Worm (Caenorhabditis elegans): ENCODE measurements around the gene C35D6.3.

ce11 chrIV:16323373-16323772 is 23.2 kb upstream of the C35D6.3 start, which contains the start of gene srz-104:
- TF ChIP-seq ceh-82 (tag; optimal IDR thresholded peaks at IDR 0.05) (no peak), F26F4.8 (GFP tag; conservative IDR thresholded peaks at IDR 0.05) (no peak), snpc-4 (tag; optimal IDR thresholded peaks at IDR 0.05) (no peak), lin-13 (GFP tag; optimal IDR thresholded peaks at IDR 0.05) (no peak), nhr-11 (tag; optimal IDR thresholded peaks at IDR 0.05) (no peak), snpc-1.2 (GFP tag; IDR thresholded peaks at IDR 0.05) (no peak), skn-1 (tag; optimal IDR thresholded peaks at IDR 0.05) (no peak), lin-39 (tag; optimal IDR thresholded peaks at IDR 0.05) (no peak), egl-27 (tag; optimal IDR thresholded peaks at IDR 0.05) (no peak), nhr-76 (tag; optimal IDR thresholded peaks at IDR 0.05) (no peak)

All from whole organism, L4 larva.